Worm (Caenorhabditis elegans) whole organism, late embryonic: ENCODE results near the gene F32D8.7.

Experiments
- C08G9.2 ChIP-seq: sonication (generic microtip); optimal IDR thresholded peaks from 2 replicates; lab custom pipeline; 2016; ENCODE audit warnings: mild to moderate bottlenecking, missing genetic modification characterization, moderate library complexity, missing compliant biosample characterization
- Y22D7AL.16 ChIP-seq: sonication (generic microtip); optimal IDR thresholded peaks from 2 replicates; lab custom pipeline; 2016; ENCODE audit warnings: missing genetic modification characterization, missing compliant biosample characterization
- ceh-22 ChIP-seq: sonication (generic microtip); optimal IDR thresholded peaks from 2 replicates; lab custom pipeline; 2017; ENCODE audit warnings: missing biosample characterization, missing genetic modification characterization
- ceh-24 ChIP-seq: sonication (generic microtip); optimal IDR thresholded peaks from 2 replicates; lab custom pipeline; 2016; ENCODE audit warnings: mild to moderate bottlenecking, missing genetic modification characterization, missing compliant biosample characterization
- ceh-31 ChIP-seq: sonication (generic microtip); optimal IDR thresholded peaks from 2 replicates; lab custom pipeline; 2016; ENCODE audit warnings: missing genetic modification characterization, missing compliant biosample characterization
- ceh-34 ChIP-seq: sonication (generic microtip); optimal IDR thresholded peaks from 2 replicates; lab custom pipeline; 2016; ENCODE audit warnings: mild to moderate bottlenecking, missing genetic modification characterization, missing compliant biosample characterization
- ceh-48 ChIP-seq: sonication (generic microtip); optimal IDR thresholded peaks from 2 replicates; lab custom pipeline; 2016; ENCODE audit warnings: missing genetic modification characterization, inconsistent platforms, missing compliant biosample characterization
- ceh-6 ChIP-seq: fragments of 200-800 bp; sonication (Bioruptor generic); optimal IDR thresholded peaks from 2 replicates; lab custom pipeline; 2018; ENCODE audit warnings: mild to moderate bottlenecking, missing genetic modification characterization, missing compliant biosample characterization
- ceh-9 ChIP-seq: sonication (generic microtip); optimal IDR thresholded peaks from 2 replicates; lab custom pipeline; 2016; ENCODE audit warnings: mild to moderate bottlenecking, missing genetic modification characterization, inconsistent platforms, missing compliant biosample characterization
- dmd-4 ChIP-seq: sonication (generic microtip); optimal IDR thresholded peaks from 2 replicates; lab custom pipeline; 2016; ENCODE audit warnings: borderline replicate concordance, missing genetic modification characterization, missing compliant biosample characterization
- elt-4 ChIP-seq: sonication (generic microtip); optimal IDR thresholded peaks from 2 replicates; lab custom pipeline; 2016; ENCODE audit warnings: missing genetic modification characterization, missing compliant biosample characterization
- ets-4 ChIP-seq: sonication (generic microtip); optimal IDR thresholded peaks from 2 replicates; lab custom pipeline; 2016; ENCODE audit warnings: missing genetic modification characterization, missing compliant biosample characterization
- eyg-1 ChIP-seq: sonication (generic microtip); optimal IDR thresholded peaks from 2 replicates; lab custom pipeline; 2016; ENCODE audit warnings: missing genotype, missing genetic modification characterization, missing compliant biosample characterization
- fax-1 ChIP-seq: sonication (generic microtip); optimal IDR thresholded peaks from 2 replicates; lab custom pipeline; 2016; ENCODE audit warnings: missing genotype, missing genetic modification characterization, missing compliant biosample characterization
- fkh-10 ChIP-seq: fragments of 150-350 bp; optimal IDR thresholded peaks from 2 replicates; lab custom pipeline; 2014; ENCODE audit warnings: missing biosample characterization, missing genetic modification reagents, missing genetic modification characterization
- gmeb-2 ChIP-seq: sonication (generic microtip); optimal IDR thresholded peaks from 2 replicates; lab custom pipeline; 2016; ENCODE audit warnings: missing genetic modification characterization, inconsistent platforms, missing compliant biosample characterization
- hlh-15 ChIP-seq: sonication (generic microtip); optimal IDR thresholded peaks from 2 replicates; lab custom pipeline; 2016; ENCODE audit warnings: missing genetic modification characterization, missing compliant biosample characterization
- hlh-6 ChIP-seq: sonication (generic microtip); optimal IDR thresholded peaks from 2 replicates; lab custom pipeline; 2016; ENCODE audit warnings: missing genotype, missing genetic modification characterization, missing compliant biosample characterization
- hlh-8 ChIP-seq: sonication (generic microtip); optimal IDR thresholded peaks from 2 replicates; lab custom pipeline; 2016; ENCODE audit warnings: missing genotype, missing genetic modification characterization, missing compliant biosample characterization
- lim-6 ChIP-seq: sonication (generic microtip); optimal IDR thresholded peaks from 2 replicates; lab custom pipeline; 2016; ENCODE audit warnings: missing genetic modification characterization, missing compliant biosample characterization
- lin-11 ChIP-seq: fragments of 200-800 bp; sonication (Bioruptor generic); optimal IDR thresholded peaks from 2 replicates; lab custom pipeline; 2018; ENCODE audit warnings: mild to moderate bottlenecking, missing genetic modification characterization, missing compliant biosample characterization
- madf-2 ChIP-seq: sonication (generic microtip); optimal IDR thresholded peaks from 2 replicates; lab custom pipeline; 2017; ENCODE audit warnings: missing genetic modification characterization, missing compliant biosample characterization
- nhr-11 ChIP-seq: fragments of 150-350 bp; optimal IDR thresholded peaks from 2 replicates; lab custom pipeline; 2014; ENCODE audit warnings: missing biosample characterization, missing genetic modification characterization
- nhr-232 ChIP-seq: sonication (generic microtip); optimal IDR thresholded peaks from 2 replicates; lab custom pipeline; 2016; ENCODE audit warnings: missing genetic modification characterization, missing compliant biosample characterization
- npax-4 ChIP-seq: sonication (generic microtip); optimal IDR thresholded peaks from 2 replicates; lab custom pipeline; 2016; ENCODE audit warnings: missing genetic modification characterization, missing compliant biosample characterization
- pag-3 ChIP-seq: sonication (generic microtip); optimal IDR thresholded peaks from 2 replicates; lab custom pipeline; 2016; ENCODE audit warnings: missing compliant biosample characterization, missing genetic modification characterization, borderline replicate concordance
- pax-1 ChIP-seq: fragments of 150-350 bp; optimal IDR thresholded peaks from 2 replicates; lab custom pipeline; 2014; ENCODE audit warnings: missing biosample characterization, missing genetic modification characterization
- pqm-1 ChIP-seq: sonication (generic microtip); optimal IDR thresholded peaks from 2 replicates; lab custom pipeline; 2016; ENCODE audit warnings: missing genetic modification characterization, missing compliant biosample characterization
- pros-1 ChIP-seq: fragments of 150-350 bp; optimal IDR thresholded peaks from 2 replicates; lab custom pipeline; 2014; ENCODE audit warnings: missing biosample characterization, missing genetic modification reagents, missing genetic modification characterization
- ref-2 ChIP-seq: sonication (generic microtip); optimal IDR thresholded peaks from 2 replicates; lab custom pipeline; 2016; ENCODE audit warnings: missing genetic modification characterization, missing compliant biosample characterization
- rnt-1 ChIP-seq: sonication (generic microtip); optimal IDR thresholded peaks from 2 replicates; lab custom pipeline; 2016; ENCODE audit warnings: missing genetic modification characterization, missing compliant biosample characterization
- sdc-2 ChIP-seq: sonication (generic microtip); optimal IDR thresholded peaks from 2 replicates; lab custom pipeline; 2016; ENCODE audit warnings: missing genotype, missing genetic modification characterization, missing compliant biosample characterization
- sox-4 ChIP-seq: sonication (generic microtip); optimal IDR thresholded peaks from 2 replicates; lab custom pipeline; 2017; ENCODE audit warnings: mild to moderate bottlenecking, missing genetic modification characterization, inconsistent platforms, missing compliant biosample characterization
- syd-9 ChIP-seq: sonication (generic microtip); optimal IDR thresholded peaks from 2 replicates; lab custom pipeline; 2016; ENCODE audit warnings: mild to moderate bottlenecking, missing genetic modification characterization, moderate library complexity, missing compliant biosample characterization
- ttx-3 ChIP-seq: sonication (generic microtip); optimal IDR thresholded peaks from 2 replicates; lab custom pipeline; 2016; ENCODE audit warnings: missing genetic modification reagents, missing genetic modification characterization, missing compliant biosample characterization
- unc-42 ChIP-seq: sonication (generic microtip); optimal IDR thresholded peaks from 2 replicates; lab custom pipeline; 2016; ENCODE audit warnings: missing genotype, missing genetic modification characterization, missing compliant biosample characterization
- unc-86 ChIP-seq: sonication (generic microtip); optimal IDR thresholded peaks from 2 replicates; lab custom pipeline; 2016; ENCODE audit warnings: missing genetic modification characterization, missing compliant biosample characterization
- zip-5 ChIP-seq: sonication (generic microtip); optimal IDR thresholded peaks from 2 replicates; lab custom pipeline; 2016; ENCODE audit warnings: missing genetic modification characterization, missing compliant biosample characterization
- ztf-16 ChIP-seq: sonication (generic microtip); optimal IDR thresholded peaks from 2 replicates; lab custom pipeline; 2017; ENCODE audit warnings: missing genetic modification characterization, missing compliant biosample characterization

Gene F32D8.7

DNA sequence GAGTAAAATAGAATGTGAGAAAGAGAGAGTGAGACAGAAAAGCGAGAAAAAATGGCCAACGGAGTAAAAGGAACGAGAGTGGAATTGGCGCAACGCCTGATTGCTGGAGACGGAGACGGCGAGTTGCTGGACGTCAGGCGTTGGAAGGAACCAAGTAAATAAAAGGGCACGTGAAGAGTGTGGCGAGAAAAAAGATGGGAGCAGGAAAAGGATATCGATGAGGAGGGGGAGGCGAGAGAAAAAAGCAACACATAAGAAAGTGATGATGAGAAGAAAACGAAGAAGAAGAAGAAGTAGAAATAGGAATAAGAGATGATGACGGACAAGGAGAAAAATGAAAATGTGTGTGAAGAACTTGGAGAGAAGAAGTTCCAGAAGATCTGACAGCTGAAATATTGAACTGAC is 26.8 kb upstream of the F32D8.7 start (continued):
- no peak for TF ChIP-seq nhr-11 (tag; lab: Kevin White, UChicago)
- TF ChIP-seq hlh-8 (tag; lab: Kevin White, UChicago), result no peak
- TF ChIP-seq ceh-34 (tag; lab: Kevin White, UChicago), result no peak
- no peak for TF ChIP-seq ceh-22 (tag; lab: Kevin White, UChicago)
- TF ChIP-seq unc-42, result peak; percentile 88
- no peak for TF ChIP-seq elt-4
- no peak for TF ChIP-seq eyg-1 (tag; lab: Kevin White, UChicago)
- no peak for TF ChIP-seq fax-1 (tag; lab: Kevin White, UChicago)
- TF ChIP-seq ref-2 (tag; lab: Kevin White, UChicago), result no peak
- TF ChIP-seq ceh-48 (tag; lab: Kevin White, UChicago), result no peak
- TF ChIP-seq pros-1 (tag; lab: Kevin White, UChicago), result peak; percentile 12
- no peak for TF ChIP-seq rnt-1 (tag; lab: Kevin White, UChicago)
- TF ChIP-seq ceh-31 (tag; lab: Kevin White, UChicago), result peak; percentile 58
- TF ChIP-seq npax-4 (tag; lab: Kevin White, UChicago), result no peak
- no peak for TF ChIP-seq madf-2 (tag; lab: Kevin White, UChicago)
- TF ChIP-seq pqm-1 (tag; lab: Kevin White, UChicago), result no peak
- TF ChIP-seq pax-1 (tag; lab: Kevin White, UChicago), result no peak
- peak; percentile 17 for TF ChIP-seq fkh-10 (GFP tag; lab: Kevin White, UChicago)
- no peak for TF ChIP-seq Y22D7AL.16 (tag; lab: Kevin White, UChicago)
- no peak for TF ChIP-seq hlh-6
- peak; percentile 29 for TF ChIP-seq C08G9.2
- no peak for TF ChIP-seq ttx-3 (tag; lab: Kevin White, UChicago)
- no peak for TF ChIP-seq syd-9
- TF ChIP-seq ztf-16, result no peak
- TF ChIP-seq gmeb-2, result no peak
- TF ChIP-seq pag-3 (tag; lab: Kevin White, UChicago), result no peak
- no peak for TF ChIP-seq nhr-232 (tag; lab: Kevin White, UChicago)
- TF ChIP-seq dmd-4 (tag; lab: Kevin White, UChicago), result no peak
- peak; percentile 22 for TF ChIP-seq sdc-2 (tag; lab: Kevin White, UChicago)
- TF ChIP-seq ets-4, result no peak
- no peak for TF ChIP-seq lin-11
- TF ChIP-seq unc-86 (tag; lab: Kevin White, UChicago), result no peak
- no peak for TF ChIP-seq lim-6 (tag; lab: Kevin White, UChicago)
- TF ChIP-seq, all 69 proteins: peak for 12

- TF ChIP-seq gmeb-2 (no peak), pros-1 (tag; lab: Kevin White, UChicago) (no peak), zip-5 (no peak), nhr-11 (tag; lab: Kevin White, UChicago) (no peak), ceh-9 (no peak), ceh-6 (GFP tag; lab: Kevin White, UChicago) (no peak)
Observed at ce11 chrV:10873190-10873589, 25.0 kb upstream of the F32D8.7 start.

DNA sequence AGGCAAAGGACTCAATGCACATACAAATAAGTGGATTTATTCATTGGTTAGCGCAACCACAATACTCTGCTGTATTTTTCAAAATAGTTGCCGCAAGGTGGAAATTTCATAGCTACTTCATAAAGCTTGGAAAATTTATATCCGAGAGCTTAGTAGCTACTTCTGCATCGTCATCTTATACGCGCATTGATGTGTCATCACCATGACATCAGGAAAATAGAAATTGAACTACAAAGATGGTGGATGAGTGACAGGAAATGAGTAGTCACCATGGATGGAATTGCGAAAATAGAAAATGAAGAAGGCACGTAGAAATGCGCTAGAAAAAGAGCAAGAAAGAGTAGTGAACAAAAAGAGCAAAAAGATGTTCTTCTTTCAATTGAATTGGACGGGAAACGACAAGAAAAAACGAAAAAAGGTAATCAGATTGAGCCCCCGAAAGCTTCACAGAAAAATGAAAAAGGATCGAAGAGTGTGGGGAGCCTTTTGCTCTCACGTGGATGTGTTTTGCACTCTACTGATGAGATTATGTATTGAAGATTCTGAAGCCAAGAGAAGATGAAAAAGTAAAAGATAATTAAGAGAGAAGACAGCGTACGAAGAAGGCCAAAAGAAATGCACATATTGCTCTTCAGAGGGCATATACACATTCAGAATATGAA is 23.2 kb upstream of the F32D8.7 start:
- no peak for TF ChIP-seq Y22D7AL.16 (tag; lab: Kevin White, UChicago)
- peak; percentile 90 for TF ChIP-seq unc-42
- TF ChIP-seq, all 69 proteins: peak for 1

DNA sequence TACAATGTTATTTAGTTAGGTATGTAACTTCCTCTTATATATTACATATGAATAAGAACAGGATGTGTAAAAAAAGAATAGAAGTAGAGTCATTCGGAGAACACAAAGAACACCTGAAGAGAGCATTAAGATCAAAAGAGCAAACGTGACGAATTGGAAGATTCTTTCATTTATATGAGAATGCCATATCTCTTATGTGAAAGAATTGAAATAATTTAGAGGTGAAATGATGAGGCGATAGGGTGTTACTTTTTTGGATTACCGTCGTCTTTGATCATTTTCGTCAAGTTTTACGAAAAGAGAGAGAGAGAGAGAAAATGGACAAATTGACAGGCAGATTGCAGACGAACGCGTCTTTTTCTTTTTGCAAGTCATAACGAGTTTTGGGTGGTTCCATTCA is 21.7 kb upstream of the F32D8.7 start:
- TF ChIP-seq ref-2 (tag; lab: Kevin White, UChicago) (no peak), zip-5 (no peak), ceh-24 (tag; lab: Kevin White, UChicago) (no peak), unc-86 (tag; lab: Kevin White, UChicago) (no peak), sox-4 (tag; lab: Kevin White, UChicago) (no peak), hlh-15 (tag; lab: Kevin White, UChicago) (no peak)
